Fruit fly (Drosophila melanogaster) whole organism, embryonic: ENCODE results near the gene CG15221.

Source experiments
- Adf1 ChIP-seq: fragments of 200-800 bp; sonication (Bioruptor generic); IDR thresholded peaks from 2 replicates; pipeline ENCODE4 v1.3.6; 2022; ENCODE audit warnings: missing biosample characterization, missing genetic modification characterization
- BtbVII ChIP-seq: fragments of 200-800 bp; sonication (Bioruptor generic); optimal IDR thresholded peaks from 3 replicates; lab custom pipeline; 2017; ENCODE audit warnings: missing biosample characterization, mild to moderate bottlenecking, missing genetic modification characterization
- CG10543 ChIP-seq: fragments of 200-800 bp; sonication (Bioruptor generic); optimal IDR thresholded peaks from 3 replicates; lab custom pipeline; 2017; ENCODE audit warnings: missing biosample characterization, mild to moderate bottlenecking, missing genetic modification characterization, moderate library complexity
- CG10979 ChIP-seq: fragments of 200-800 bp; sonication (Bioruptor generic); optimal IDR thresholded peaks from 2 replicates; lab custom pipeline; 2018; ENCODE audit warnings: missing biosample characterization, mild to moderate bottlenecking, missing genetic modification characterization, moderate library complexity
- CG12236 ChIP-seq: fragments of 200-800 bp; sonication (Bioruptor generic); optimal IDR thresholded peaks from 2 replicates; lab custom pipeline; 2016; ENCODE audit warnings: missing biosample characterization, missing genetic modification characterization
- CG14014 ChIP-seq: fragments of 200-800 bp; sonication (Bioruptor generic); IDR thresholded peaks from 2 replicates; pipeline ENCODE4 v1.3.6; 2022; ENCODE audit warnings: missing biosample characterization, missing genetic modification characterization
- CG14050 ChIP-seq: fragments of 200-800 bp; sonication (Bioruptor generic); IDR thresholded peaks from 3 replicates; pipeline ENCODE4 v1.3.6; 2022; ENCODE audit warnings: missing biosample characterization, missing genetic modification characterization
- CG14710 ChIP-seq: fragments of 200-800 bp; sonication (Bioruptor generic); optimal IDR thresholded peaks from 3 replicates; lab custom pipeline; 2019; ENCODE audit warnings: missing biosample characterization, mild to moderate bottlenecking, missing genetic modification characterization, moderate library complexity
- CG16813 ChIP-seq: fragments of 200-800 bp; sonication (Bioruptor generic); IDR thresholded peaks from 3 replicates; pipeline ENCODE4 v1.3.6; 2022; ENCODE audit warnings: missing biosample characterization, missing genetic modification characterization; ENCODE audit not compliant: partially characterized antibody
- CG16863 ChIP-seq: fragments of 200-800 bp; sonication (Bioruptor generic); optimal IDR thresholded peaks from 3 replicates; lab custom pipeline; 2016; ENCODE audit warnings: missing biosample characterization, missing genetic modification characterization
- CG3163 ChIP-seq: fragments of 200-800 bp; sonication (Bioruptor generic); optimal IDR thresholded peaks from 3 replicates; lab custom pipeline; 2016; ENCODE audit warnings: missing biosample characterization, missing genetic modification characterization
- CG32767 ChIP-seq: fragments of 200-800 bp; sonication (Bioruptor generic); IDR thresholded peaks from 2 replicates; pipeline ENCODE4 v1.3.6; 2022; ENCODE audit warnings: missing biosample characterization, missing genetic modification characterization
- CG3281 ChIP-seq: fragments of 200-800 bp; sonication (Bioruptor generic); optimal IDR thresholded peaks from 3 replicates; lab custom pipeline; 2017; ENCODE audit warnings: missing biosample characterization, mild to moderate bottlenecking, missing genetic modification characterization
- CG34422 ChIP-seq: fragments of 200-800 bp; sonication (Bioruptor generic); IDR thresholded peaks from 3 replicates; pipeline ENCODE4 v1.3.6; 2022; ENCODE audit warnings: missing biosample characterization, missing genetic modification characterization
- CG4854 ChIP-seq: fragments of 200-800 bp; sonication (Bioruptor generic); optimal IDR thresholded peaks from 2 replicates; lab custom pipeline; 2016; ENCODE audit warnings: missing biosample characterization, missing genetic modification characterization, inconsistent platforms
- CG6272 ChIP-seq: fragments of 200-800 bp; sonication (Bioruptor generic); IDR thresholded peaks from 2 replicates; pipeline ENCODE4 v1.3.6; 2022; ENCODE audit warnings: missing biosample characterization, missing genetic modification characterization
- CG6765 ChIP-seq: fragments of 200-800 bp; sonication (Bioruptor generic); optimal IDR thresholded peaks from 3 replicates; lab custom pipeline; 2017; ENCODE audit warnings: missing biosample characterization, mild to moderate bottlenecking, missing genetic modification characterization
- CG8944 ChIP-seq: fragments of 200-800 bp; sonication (Bioruptor generic); optimal IDR thresholded peaks from 3 replicates; lab custom pipeline; 2016; ENCODE audit warnings: missing biosample characterization, missing genetic modification characterization
- CG9797 ChIP-seq: fragments of 200-800 bp; sonication (Bioruptor generic); optimal IDR thresholded peaks from 3 replicates; lab custom pipeline; 2018; ENCODE audit warnings: missing biosample characterization, mild to moderate bottlenecking, missing genetic modification characterization
- CTCF ChIP-seq: fragments of 200-800 bp; sonication (Bioruptor generic); optimal IDR thresholded peaks from 2 replicates; lab custom pipeline; 2017; ENCODE audit warnings: missing biosample characterization, mild to moderate bottlenecking, missing genetic modification characterization, moderate library complexity
- Dbx ChIP-seq: fragments of 200-800 bp; sonication (Bioruptor generic); IDR thresholded peaks from 3 replicates; pipeline ENCODE4 v1.3.6; 2022; ENCODE audit warnings: missing biosample characterization, missing genetic modification characterization
- Dip2 ChIP-seq: fragments of 200-800 bp; sonication (Bioruptor generic); IDR thresholded peaks from 2 replicates; pipeline ENCODE4 v1.3.6; 2022; ENCODE audit warnings: missing biosample characterization, missing genetic modification characterization
- Doc3 ChIP-seq: fragments of 200-800 bp; sonication (Bioruptor generic); IDR thresholded peaks from 3 replicates; pipeline ENCODE4 v1.3.6; 2022; ENCODE audit warnings: missing biosample characterization, missing genetic modification characterization; ENCODE audit not compliant: partially characterized antibody
- E2f1 ChIP-seq: fragments of 200-800 bp; sonication (Bioruptor generic); IDR thresholded peaks from 2 replicates; pipeline ENCODE4 v1.3.6; 2022; ENCODE audit warnings: missing biosample characterization, missing genetic modification characterization
- Fer3 ChIP-seq: fragments of 200-800 bp; sonication (Bioruptor generic); optimal IDR thresholded peaks from 2 replicates; lab custom pipeline; 2018; ENCODE audit warnings: missing biosample characterization, mild to moderate bottlenecking, missing genetic modification characterization, moderate library complexity
- HLH54F ChIP-seq: fragments of 200-800 bp; sonication (Bioruptor generic); optimal IDR thresholded peaks from 3 replicates; lab custom pipeline; 2016; ENCODE audit warnings: missing biosample characterization, missing genetic modification characterization
- Hey ChIP-seq: fragments of 200-800 bp; sonication (Bioruptor generic); optimal IDR thresholded peaks from 3 replicates; lab custom pipeline; 2018; ENCODE audit warnings: missing biosample characterization, mild to moderate bottlenecking, missing genetic modification characterization
- HmgD ChIP-seq: fragments of 200-800 bp; sonication (Bioruptor generic); optimal IDR thresholded peaks from 3 replicates; lab custom pipeline; 2016; ENCODE audit warnings: missing biosample characterization, missing genetic modification characterization
- Hr78 ChIP-seq, 2 experiments: fragments of 200-800 bp in 1 of 2; fragments of >200 bp in 1 of 2; sonication (Bioruptor generic) in 1 of 2; optimal IDR thresholded peaks; 2 replicates each; lab custom pipeline; 2017 to 2019; ENCODE audit warnings: missing biosample characterization in 2 of 2, missing genetic modification characterization in 2 of 2, mild to moderate bottlenecking in 1 of 2, moderate library complexity in 1 of 2
- NC2β ChIP-seq: fragments of 200-800 bp; sonication (Bioruptor generic); optimal IDR thresholded peaks from 2 replicates; lab custom pipeline; 2016; ENCODE audit warnings: missing biosample characterization, missing genetic modification characterization
- Nf-YC ChIP-seq: fragments of 200-800 bp; optimal IDR thresholded peaks from 3 replicates; lab custom pipeline; 2019; ENCODE audit warnings: missing biosample characterization, mild to moderate bottlenecking, missing genetic modification characterization, moderate library complexity
- Oli ChIP-seq: fragments of 200-800 bp; sonication (Bioruptor generic); optimal IDR thresholded peaks from 2 replicates; lab custom pipeline; 2018; ENCODE audit warnings: missing biosample characterization, mild to moderate bottlenecking, missing genetic modification characterization, moderate library complexity
- Ptx1 ChIP-seq: fragments of 200-800 bp; sonication (Bioruptor generic); IDR thresholded peaks from 2 replicates; pipeline ENCODE4 v1.3.6; 2022; ENCODE audit warnings: missing biosample characterization, missing genetic modification characterization
- Six4 ChIP-seq: fragments of 200-800 bp; sonication (Bioruptor generic); optimal IDR thresholded peaks from 2 replicates; lab custom pipeline; 2016; ENCODE audit warnings: missing biosample characterization, missing genetic modification characterization
- Vsx1 ChIP-seq: fragments of 200-800 bp; sonication (Bioruptor generic); optimal IDR thresholded peaks from 2 replicates; lab custom pipeline; 2017; ENCODE audit warnings: missing biosample characterization, mild to moderate bottlenecking, missing genetic modification characterization, missing genetic modification reagents
- YL-1 ChIP-seq: fragments of 200-800 bp; sonication (Bioruptor generic); optimal IDR thresholded peaks from 3 replicates; lab custom pipeline; 2017; ENCODE audit warnings: missing biosample characterization, mild to moderate bottlenecking, missing genetic modification characterization
- ash1 ChIP-seq: fragments of 200-800 bp; sonication (Bioruptor generic); optimal IDR thresholded peaks from 2 replicates; lab custom pipeline; 2018; ENCODE audit warnings: missing biosample characterization, mild to moderate bottlenecking, missing genetic modification characterization
- chm ChIP-seq: fragments of 200-800 bp; sonication (Bioruptor generic); IDR thresholded peaks from 2 replicates; pipeline ENCODE4 v1.3.6; 2022; ENCODE audit warnings: missing biosample characterization, missing genetic modification characterization
- dysf ChIP-seq: fragments of 200-800 bp; sonication (Bioruptor generic); IDR thresholded peaks from 3 replicates; pipeline ENCODE4 v1.3.6; 2022; ENCODE audit warnings: missing biosample characterization, missing genetic modification characterization
- en ChIP-seq: fragments of 200-800 bp; sonication (Bioruptor generic); optimal IDR thresholded peaks from 2 replicates; lab custom pipeline; 2016; ENCODE audit warnings: missing biosample characterization, missing genetic modification characterization
- esg ChIP-seq: fragments of 200-800 bp; sonication (Bioruptor generic); conservative IDR thresholded peaks from 2 replicates; pipeline ENCODE4 v1.3.6; 2022; ENCODE audit warnings: missing biosample characterization, missing genetic modification characterization
- fd64A ChIP-seq: fragments of 200-800 bp; sonication (Bioruptor generic); optimal IDR thresholded peaks from 3 replicates; lab custom pipeline; 2018; ENCODE audit warnings: missing biosample characterization, mild to moderate bottlenecking, missing genetic modification characterization
- h ChIP-seq: fragments of >200 bp; optimal IDR thresholded peaks from 2 replicates; lab custom pipeline; 2017
- kah ChIP-seq: fragments of 200-800 bp; sonication (Bioruptor generic); optimal IDR thresholded peaks from 2 replicates; lab custom pipeline; 2018; ENCODE audit warnings: missing biosample characterization, mild to moderate bottlenecking, missing genetic modification characterization
- mam ChIP-seq: fragments of 200-800 bp; sonication (Bioruptor generic); optimal IDR thresholded peaks from 3 replicates; lab custom pipeline; 2016; ENCODE audit warnings: missing biosample characterization, missing genetic modification characterization
- phol ChIP-seq: fragments of 200-800 bp; sonication (Bioruptor generic); optimal IDR thresholded peaks from 3 replicates; lab custom pipeline; 2018; ENCODE audit warnings: missing biosample characterization, mild to moderate bottlenecking, missing genetic modification characterization, moderate library complexity
- pnt ChIP-seq: fragments of 200-800 bp; sonication (Bioruptor generic); optimal IDR thresholded peaks from 3 replicates; lab custom pipeline; 2016; ENCODE audit warnings: missing biosample characterization, missing genetic modification characterization
- sc ChIP-seq, 3 experiments: fragments of >200 bp in 2 of 3; fragments of 200-800 bp in 1 of 3; sonication (Bioruptor generic) in 1 of 3; optimal IDR thresholded peaks; 2 replicates in 2 of 3; 3 replicates in 1 of 3; lab custom pipeline; 2017; ENCODE audit warnings: mild to moderate bottlenecking in 1 of 3, missing biosample characterization in 1 of 3, missing genetic modification characterization in 1 of 3, missing genetic modification reagents in 1 of 3
- vfl ChIP-seq: fragments of 200-800 bp; sonication (Bioruptor generic); optimal IDR thresholded peaks from 2 replicates; lab custom pipeline; 2016; ENCODE audit warnings: missing biosample characterization, missing genetic modification characterization
- vvl ChIP-seq: fragments of 200-800 bp; sonication (Bioruptor generic); IDR thresholded peaks from 2 replicates; pipeline ENCODE4 v1.3.6; 2022; ENCODE audit warnings: missing biosample characterization, missing genetic modification characterization

CG15221 gene

dm6 chrX:11715937-11716730, 7.9 kb upstream of the CG15221 start (continued):
- TF ChIP-seq CG10979 (tag; lab: Kevin White, UChicago) (peak; percentile 90), Dip2 (no peak), YL-1 (GFP tag; lab: Kevin White, UChicago) (peak; percentile 24), kah (peak; percentile 62), pnt (GFP tag; lab: Kevin White, UChicago) (peak; percentile 85), HmgD (no peak), vvl (peak; percentile 73; the same call in 1 of the 2 replicates), CG14014 (GFP tag; lab: Robert Waterston, UW) (peak; percentile 58), CG4854 (peak; percentile 90), CG6272 (GFP tag; lab: Robert Waterston, UW) (peak; percentile 71), CG16813 (peak; percentile 46; the same call in 2 of the 3 replicates), CG14050 (peak; percentile 55; the same call in 2 of the 3 replicates), h (lab: Kevin White, UChicago) (no peak), HLH54F (GFP tag; lab: Kevin White, UChicago) (peak; percentile 84), CG3281 (GFP tag; lab: Kevin White, UChicago) (peak; percentile 93), CG32767 (GFP tag; lab: Robert Waterston, UW) (peak; percentile 90), E2f1 (GFP tag; lab: Robert Waterston, UW) (peak; percentile 63), en (GFP tag; lab: Kevin White, UChicago) (peak; percentile 67), esg (GFP tag; lab: Robert Waterston, UW) (peak; percentile 76), Hey (tag; lab: Kevin White, UChicago) (peak; percentile 3), Doc3 (GFP tag; lab: Robert Waterston, UW) (peak; percentile 58), fd64A (peak; percentile 72), vfl (GFP tag; lab: Kevin White, UChicago) (peak; percentile 77), CG16863 (GFP tag; lab: Kevin White, UChicago) (peak; percentile 85), CG34422 (GFP tag; lab: Robert Waterston, UW) (peak; percentile 81), Dbx (peak; percentile 84; the same call in 2 of the 3 replicates), Adf1 (GFP tag; lab: Robert Waterston, UW) (peak; percentile 71), CTCF (GFP tag; lab: Kevin White, UChicago) (no peak), CG8944 (GFP tag; lab: Kevin White, UChicago) (peak; percentile 79), CG10543 (peak; percentile 37), ash1 (GFP tag; lab: Kevin White, UChicago) (no peak), mam (GFP tag; lab: Kevin White, UChicago) (peak; percentile 89), Nf-YC (tag; lab: Kevin White, UChicago) (peak; percentile 74), chm (GFP tag; lab: Robert Waterston, UW) (peak; percentile 54), NC2β (GFP tag; lab: Kevin White, UChicago) (peak; percentile 81), CG6765 (GFP tag; lab: Kevin White, UChicago) (peak; percentile 80), CG14710 (tag; lab: Kevin White, UChicago) (peak; percentile 85), Vsx1 (GFP tag; lab: Kevin White, UChicago) (peak; percentile 75), CG12236 (GFP tag; lab: Kevin White, UChicago) (peak; percentile 60), phol (tag; lab: Kevin White, UChicago) (peak; percentile 93), Six4 (peak; percentile 83), BtbVII (GFP tag; lab: Kevin White, UChicago) (peak; percentile 84), CG3163 (GFP tag; lab: Kevin White, UChicago) (peak; percentile 67), Oli (tag; lab: Kevin White, UChicago) (peak; percentile 92), sc (optimal IDR thresholded peaks at IDR 0.05; lab: Kevin White, UChicago) (no peak), sc (GFP tag; optimal IDR thresholded peaks at IDR 0.05; lab: Kevin White, UChicago) (peak; percentile 85), Fer3 (tag; lab: Kevin White, UChicago) (peak; percentile 84), dysf (peak; percentile 92), CG9797 (GFP tag; lab: Kevin White, UChicago) (no peak), Ptx1 (peak; percentile 89), Hr78 (GFP tag; optimal IDR thresholded peaks at IDR 0.05; lab: Kevin White, UChicago) (peak in 1 of 2 experiments; percentile 57)
